Worm (Caenorhabditis elegans) whole organism, young adult: ENCODE data around the gene spp-26.

Experiments
- F55B11.4 ChIP-seq: sonication (generic microtip); optimal IDR thresholded peaks from 2 replicates; lab custom pipeline; 2016; ENCODE audit warnings: missing compliant biosample characterization, missing genetic modification characterization, borderline replicate concordance; ENCODE audit not compliant: insufficient read depth
- him-1 ChIP-seq: sonication (generic microtip); optimal IDR thresholded peaks from 2 replicates; lab custom pipeline; 2016; ENCODE audit warnings: missing genotype, missing genetic modification reagents, missing genetic modification characterization, missing compliant biosample characterization
- lin-26 ChIP-seq: fragments of 200-800 bp; sonication (Bioruptor generic); IDR thresholded peaks from 2 replicates; pipeline ENCODE4 v1.3.6; 2022; ENCODE audit warnings: missing genetic modification reagents, missing genetic modification characterization, missing compliant biosample characterization
- lsl-1 ChIP-seq: fragments of 200-800 bp; sonication (Bioruptor generic); optimal IDR thresholded peaks from 2 replicates; lab custom pipeline; 2018; ENCODE audit warnings: mild to moderate bottlenecking, missing genetic modification characterization, moderate library complexity, missing compliant biosample characterization
- nfya-1 ChIP-seq: sonication (generic microtip); optimal IDR thresholded peaks from 2 replicates; lab custom pipeline; 2017; ENCODE audit warnings: antibody characterized with exemption, missing compliant biosample characterization, missing genetic modification characterization, borderline replicate concordance; ENCODE audit not compliant: insufficient read depth
- nhr-90 ChIP-seq: sonication (generic microtip); optimal IDR thresholded peaks from 2 replicates; lab custom pipeline; 2016; ENCODE audit warnings: missing genotype, mild to moderate bottlenecking, missing genetic modification characterization, missing compliant biosample characterization
- sdz-38 ChIP-seq: sonication (generic microtip); optimal IDR thresholded peaks from 2 replicates; lab custom pipeline; 2016; ENCODE audit warnings: missing genotype, missing genetic modification characterization, missing compliant biosample characterization
- snpc-4 ChIP-seq, 5 experiments: fragments of 150-350 bp in 1 of 5; sonication (generic microtip) in 4 of 5; optimal IDR thresholded peaks; 2 replicates each; lab custom pipeline; 2014 to 2018; ENCODE audit warnings: missing genetic modification characterization in 5 of 5, missing biosample characterization in 3 of 5, antibody characterized with exemption in 2 of 5, mild to moderate bottlenecking in 2 of 5, missing compliant biosample characterization in 2 of 5, missing genotype in 2 of 5, moderate library complexity in 2 of 5, missing genetic modification reagents in 1 of 5
- unc-62 ChIP-seq: fragments of 150-350 bp; optimal IDR thresholded peaks from 2 replicates; lab custom pipeline; 2014; ENCODE audit warnings: missing biosample characterization, missing genetic modification reagents, missing genetic modification characterization

ce11 chrV:6541875-6542274 lies 17.1 kb downstream of the spp-26 start:
- TF ChIP-seq nfya-1 (tag; lab: Kevin White, UChicago) (no peak), snpc-4 (GFP tag; optimal IDR thresholded peaks at IDR 0.05; lab: Kevin White, UChicago) (no peak), snpc-4 (tag; optimal IDR thresholded peaks at IDR 0.05; lab: Kevin White, UChicago) (no peak), lin-26 (GFP tag; lab: Robert Waterston, UW) (peak; percentile 26; the same call in 1 of the 2 replicates), unc-62 (no peak), sdz-38 (tag; lab: Kevin White, UChicago) (no peak), lsl-1 (GFP tag; lab: Kevin White, UChicago) (no peak), nhr-90 (tag; lab: Kevin White, UChicago) (no peak), him-1 (tag; lab: Kevin White, UChicago) (no peak), F55B11.4 (tag; lab: Kevin White, UChicago) (no peak)
